Fruit fly (Drosophila melanogaster) whole organism, embryonic: Measurements from ENCODE around the gene Grasp65.

Experiments used
- B-H2 ChIP-seq: fragments of 200-800 bp; sonication (Bioruptor generic); optimal IDR thresholded peaks from 2 replicates; lab custom pipeline; 2018; ENCODE audit warnings: missing biosample characterization, mild to moderate bottlenecking, missing genetic modification characterization
- BEAF-32 ChIP-seq: fragments of 200-800 bp; sonication (Bioruptor generic); optimal IDR thresholded peaks from 3 replicates; lab custom pipeline; 2017; ENCODE audit warnings: missing biosample characterization, missing genetic modification characterization, mild to moderate bottlenecking, moderate library complexity, missing genetic modification reagents
- CG11085 ChIP-seq: fragments of 200-800 bp; sonication (Bioruptor generic); IDR thresholded peaks from 2 replicates; pipeline ENCODE4 v1.3.6; 2022; ENCODE audit warnings: missing biosample characterization, missing genetic modification characterization
- CG11504 ChIP-seq: fragments of 200-800 bp; sonication (Bioruptor generic); optimal IDR thresholded peaks from 3 replicates; lab custom pipeline; 2019; ENCODE audit warnings: missing biosample characterization, mild to moderate bottlenecking, missing genetic modification characterization, moderate library complexity
- CG12659 ChIP-seq: fragments of 200-800 bp; sonication (Bioruptor generic); optimal IDR thresholded peaks from 3 replicates; lab custom pipeline; 2017; ENCODE audit warnings: mild to moderate bottlenecking, missing biosample characterization, missing genetic modification reagents, missing genetic modification characterization
- CG12744 ChIP-seq: fragments of 200-800 bp; sonication (Bioruptor generic); optimal IDR thresholded peaks from 2 replicates; lab custom pipeline; 2016; ENCODE audit warnings: missing biosample characterization, missing genetic modification characterization
- CG13296 ChIP-seq: fragments of 200-800 bp; sonication (Bioruptor generic); optimal IDR thresholded peaks from 3 replicates; lab custom pipeline; 2018; ENCODE audit warnings: missing biosample characterization, mild to moderate bottlenecking, missing genetic modification characterization
- CG13424 ChIP-seq: fragments of 200-800 bp; sonication (Bioruptor generic); optimal IDR thresholded peaks from 2 replicates; lab custom pipeline; 2019; ENCODE audit warnings: missing biosample characterization, mild to moderate bottlenecking, missing genetic modification characterization, moderate library complexity
- CG14710 ChIP-seq: fragments of 200-800 bp; sonication (Bioruptor generic); optimal IDR thresholded peaks from 3 replicates; lab custom pipeline; 2019; ENCODE audit warnings: missing biosample characterization, mild to moderate bottlenecking, missing genetic modification characterization, moderate library complexity
- CG15514 ChIP-seq: fragments of 200-800 bp; sonication (Bioruptor generic); optimal IDR thresholded peaks from 3 replicates; lab custom pipeline; 2017; ENCODE audit warnings: missing biosample characterization, missing genetic modification characterization, mild to moderate bottlenecking, moderate library complexity, missing genetic modification reagents
- CG1602 ChIP-seq: fragments of 200-800 bp; sonication (Bioruptor generic); optimal IDR thresholded peaks from 3 replicates; lab custom pipeline; 2016; ENCODE audit warnings: missing biosample characterization, missing genetic modification characterization
- CG1603 ChIP-seq: fragments of 200-800 bp; sonication (Bioruptor generic); optimal IDR thresholded peaks from 2 replicates; lab custom pipeline; 2019; ENCODE audit warnings: missing biosample characterization, mild to moderate bottlenecking, missing genetic modification characterization, moderate library complexity
- CG16815 ChIP-seq: fragments of 200-800 bp; sonication (Bioruptor generic); optimal IDR thresholded peaks from 3 replicates; lab custom pipeline; 2017; ENCODE audit warnings: missing biosample characterization, mild to moderate bottlenecking, missing genetic modification characterization
- CG4282 ChIP-seq: fragments of 200-800 bp; sonication (Bioruptor generic); optimal IDR thresholded peaks from 2 replicates; lab custom pipeline; 2016; ENCODE audit warnings: missing biosample characterization, missing genetic modification characterization
- CG6683 ChIP-seq: fragments of 200-800 bp; sonication (Bioruptor generic); optimal IDR thresholded peaks from 2 replicates; lab custom pipeline; 2017; ENCODE audit warnings: missing biosample characterization, mild to moderate bottlenecking, missing genetic modification characterization, missing genetic modification reagents
- CG6765 ChIP-seq: fragments of 200-800 bp; sonication (Bioruptor generic); optimal IDR thresholded peaks from 3 replicates; lab custom pipeline; 2017; ENCODE audit warnings: missing biosample characterization, mild to moderate bottlenecking, missing genetic modification characterization
- CG9876 ChIP-seq: fragments of 200-800 bp; sonication (Bioruptor generic); optimal IDR thresholded peaks from 2 replicates; lab custom pipeline; 2016; ENCODE audit warnings: missing biosample characterization, missing genetic modification characterization
- CG9932 ChIP-seq: fragments of 200-800 bp; sonication (Bioruptor generic); IDR thresholded peaks from 2 replicates; pipeline ENCODE4 v1.3.6; 2022; ENCODE audit warnings: missing biosample characterization, missing genetic modification characterization
- D19A ChIP-seq: fragments of 200-800 bp; optimal IDR thresholded peaks from 3 replicates; lab custom pipeline; 2019; ENCODE audit warnings: missing biosample characterization, mild to moderate bottlenecking, missing genetic modification characterization, moderate library complexity
- Dek ChIP-seq: fragments of 200-800 bp; sonication (Bioruptor generic); optimal IDR thresholded peaks from 3 replicates; lab custom pipeline; 2019; ENCODE audit warnings: missing biosample characterization, mild to moderate bottlenecking, missing genetic modification characterization, moderate library complexity
- Doc2 ChIP-seq: fragments of 200-800 bp; sonication (Bioruptor generic); IDR thresholded peaks from 2 replicates; pipeline ENCODE4 v1.3.6; 2022; ENCODE audit warnings: missing biosample characterization, missing genetic modification characterization
- Eip74EF ChIP-seq, 2 experiments: fragments of 200-800 bp in 1 of 2; fragments of >200 bp in 1 of 2; sonication (Bioruptor generic) in 1 of 2; optimal IDR thresholded peaks; 2 replicates each; lab custom pipeline; 2017 to 2019; ENCODE audit warnings: missing biosample characterization in 2 of 2, missing genetic modification characterization in 2 of 2, mild to moderate bottlenecking in 1 of 2, moderate library complexity in 1 of 2
- Ets65A ChIP-seq: fragments of 200-800 bp; sonication (Bioruptor generic); peaks from one replicate; lab custom pipeline; 2016; ENCODE audit warnings: missing biosample characterization, missing genetic modification characterization
- Hand ChIP-seq: fragments of 200-800 bp; sonication (Bioruptor generic); optimal IDR thresholded peaks from 2 replicates; lab custom pipeline; 2017; ENCODE audit warnings: mild to moderate bottlenecking, missing biosample characterization, missing genetic modification reagents, missing genetic modification characterization
- HmgZ ChIP-seq: fragments of 200-800 bp; sonication (Bioruptor generic); optimal IDR thresholded peaks from 2 replicates; lab custom pipeline; 2018; ENCODE audit warnings: missing biosample characterization, mild to moderate bottlenecking, missing genetic modification characterization
- MBD-R2 ChIP-seq: fragments of 200-800 bp; sonication (Bioruptor generic); IDR thresholded peaks from 2 replicates; pipeline ENCODE4 v1.3.6; 2022; ENCODE audit warnings: missing biosample characterization, missing genetic modification characterization
- MESR4 ChIP-seq: fragments of 200-800 bp; sonication (Bioruptor generic); optimal IDR thresholded peaks from 2 replicates; lab custom pipeline; 2018; ENCODE audit warnings: missing biosample characterization, mild to moderate bottlenecking, missing genetic modification characterization, moderate library complexity
- Nf-YB ChIP-seq: fragments of 200-800 bp; sonication (Bioruptor generic); optimal IDR thresholded peaks from 3 replicates; lab custom pipeline; 2019; ENCODE audit warnings: missing biosample characterization, mild to moderate bottlenecking, missing genetic modification characterization, moderate library complexity
- Opbp ChIP-seq: fragments of 200-800 bp; sonication (Bioruptor generic); IDR thresholded peaks from 3 replicates; pipeline ENCODE4 v1.3.6; 2022; ENCODE audit warnings: missing biosample characterization, missing genetic modification characterization; ENCODE audit not compliant: partially characterized antibody
- PHDP ChIP-seq: fragments of 200-800 bp; sonication (Bioruptor generic); optimal IDR thresholded peaks from 3 replicates; lab custom pipeline; 2018; ENCODE audit warnings: missing biosample characterization, mild to moderate bottlenecking, missing genetic modification characterization, moderate library complexity
- Pdp1 ChIP-seq, 2 experiments: fragments of 200-800 bp; sonication (Bioruptor generic); optimal IDR thresholded peaks; 3 replicates each; lab custom pipeline; 2016; ENCODE audit warnings: missing biosample characterization in 2 of 2, missing genetic modification characterization in 2 of 2, mild to moderate bottlenecking in 1 of 2, moderate library complexity in 1 of 2
- Stat92E ChIP-seq, 3 experiments: fragments of >200 bp in 2 of 3; fragments of 200-800 bp in 1 of 3; sonication (Bioruptor generic) in 1 of 3; optimal IDR thresholded peaks; 2 replicates each; lab custom pipeline; 2017 to 2019; ENCODE audit warnings: missing biosample characterization in 3 of 3, missing genetic modification characterization in 3 of 3, mild to moderate bottlenecking in 1 of 3, moderate library complexity in 1 of 3
- ase ChIP-seq: fragments of 200-800 bp; sonication (Bioruptor generic); IDR thresholded peaks from 3 replicates; pipeline ENCODE4 v1.3.6; 2022; ENCODE audit warnings: missing biosample characterization, missing genetic modification characterization
- her ChIP-seq: fragments of 200-800 bp; sonication (Bioruptor generic); optimal IDR thresholded peaks from 2 replicates; lab custom pipeline; 2016; ENCODE audit warnings: missing biosample characterization, missing genetic modification characterization
- insv ChIP-seq, 2 experiments: fragments of 200-800 bp; sonication (Bioruptor generic); optimal IDR thresholded peaks; 3 replicates each; lab custom pipeline; 2016 to 2018; ENCODE audit warnings: missing biosample characterization in 2 of 2, missing genetic modification characterization in 2 of 2
- kah ChIP-seq: fragments of 200-800 bp; sonication (Bioruptor generic); optimal IDR thresholded peaks from 2 replicates; lab custom pipeline; 2018; ENCODE audit warnings: missing biosample characterization, mild to moderate bottlenecking, missing genetic modification characterization
- nom ChIP-seq: fragments of 200-800 bp; sonication (Bioruptor generic); optimal IDR thresholded peaks from 2 replicates; lab custom pipeline; 2017; ENCODE audit warnings: missing biosample characterization, missing genetic modification characterization, mild to moderate bottlenecking, moderate library complexity, missing genetic modification reagents
- oc ChIP-seq: fragments of 200-800 bp; sonication (Bioruptor generic); optimal IDR thresholded peaks from 2 replicates; lab custom pipeline; 2018; ENCODE audit warnings: missing biosample characterization, mild to moderate bottlenecking, missing genetic modification characterization, moderate library complexity
- phol ChIP-seq: fragments of 200-800 bp; sonication (Bioruptor generic); optimal IDR thresholded peaks from 3 replicates; lab custom pipeline; 2018; ENCODE audit warnings: missing biosample characterization, mild to moderate bottlenecking, missing genetic modification characterization, moderate library complexity
- psq ChIP-seq: fragments of 200-800 bp; sonication (Bioruptor generic); optimal IDR thresholded peaks from 2 replicates; lab custom pipeline; 2017; ENCODE audit warnings: missing biosample characterization, missing genetic modification characterization
- ro ChIP-seq: fragments of 200-800 bp; sonication (Bioruptor generic); IDR thresholded peaks from 2 replicates; pipeline ENCODE4 v1.3.6; 2022; ENCODE audit warnings: missing biosample characterization, missing genetic modification characterization
- slbo ChIP-seq: fragments of 200-800 bp; sonication (Bioruptor generic); IDR thresholded peaks from 2 replicates; pipeline ENCODE4 v1.3.6; 2022; ENCODE audit warnings: missing biosample characterization, missing genetic modification characterization
- sob ChIP-seq: fragments of 200-800 bp; sonication (Bioruptor generic); IDR thresholded peaks from 2 replicates; pipeline ENCODE4 v1.3.6; 2022; ENCODE audit warnings: missing biosample characterization, missing genetic modification characterization
- stwl ChIP-seq: fragments of 200-800 bp; sonication (Bioruptor generic); optimal IDR thresholded peaks from 3 replicates; lab custom pipeline; 2018; ENCODE audit warnings: missing biosample characterization, mild to moderate bottlenecking, missing genetic modification characterization, moderate library complexity
- sug ChIP-seq: fragments of 200-800 bp; optimal IDR thresholded peaks from 2 replicates; lab custom pipeline; 2019; ENCODE audit warnings: missing biosample characterization, mild to moderate bottlenecking, missing genetic modification characterization, moderate library complexity
- tap ChIP-seq: fragments of 200-800 bp; optimal IDR thresholded peaks from 3 replicates; lab custom pipeline; 2019; ENCODE audit warnings: missing biosample characterization, mild to moderate bottlenecking, missing genetic modification characterization, moderate library complexity
- ttk ChIP-seq: fragments of 200-800 bp; sonication (Bioruptor generic); IDR thresholded peaks from 2 replicates; pipeline ENCODE4 v2.1.2; 2022; ENCODE audit warnings: missing biosample characterization, missing genetic modification characterization
- vvl ChIP-seq: fragments of 200-800 bp; sonication (Bioruptor generic); IDR thresholded peaks from 2 replicates; pipeline ENCODE4 v1.3.6; 2022; ENCODE audit warnings: missing biosample characterization, missing genetic modification characterization
- wek ChIP-seq: fragments of 200-800 bp; sonication (Bioruptor generic); optimal IDR thresholded peaks from 3 replicates; lab custom pipeline; 2018; ENCODE audit warnings: missing biosample characterization, mild to moderate bottlenecking, missing genetic modification characterization, moderate library complexity

Gene Grasp65

dm6 chr3L:19924771-19925304, at the start of gene Grasp65 (continued):
- TF ChIP-seq sug (tag; lab: Kevin White, UChicago): peak; percentile 27
- TF ChIP-seq MBD-R2: peak; percentile 87
- TF ChIP-seq kah (GFP tag; lab: Kevin White, UChicago): peak; percentile 58
- TF ChIP-seq her (GFP tag; lab: Kevin White, UChicago): peak; percentile 15
- TF ChIP-seq Opbp: peak; percentile 66; the same call in 2 of the 3 replicates
- TF ChIP-seq oc (tag; lab: Kevin White, UChicago): no peak
- TF ChIP-seq Doc2 (GFP tag; lab: Robert Waterston, UW): no peak
- peak; percentile 33 for TF ChIP-seq CG14710 (tag; lab: Kevin White, UChicago)
- TF ChIP-seq phol: peak; percentile 29
- TF ChIP-seq BEAF-32 (GFP tag; lab: Kevin White, UChicago): peak; percentile 5
- TF ChIP-seq Dek (tag; lab: Kevin White, UChicago): peak; percentile 32
- TF ChIP-seq CG13296 (GFP tag; lab: Kevin White, UChicago): peak; percentile 31
- peak; percentile 21 for TF ChIP-seq D19A
- peak; percentile 53 for TF ChIP-seq HmgZ
- TF ChIP-seq CG11504 (tag; lab: Kevin White, UChicago): peak; percentile 36
- peak; percentile 45 for TF ChIP-seq nom (GFP tag; lab: Kevin White, UChicago)
- peak; percentile 38 for TF ChIP-seq CG1603 (tag; lab: Kevin White, UChicago)
- no peak for TF ChIP-seq CG6683
- peak; percentile 26; the same call in 1 of the 2 replicates for TF ChIP-seq slbo (GFP tag; lab: Robert Waterston, UW)
- no peak for TF ChIP-seq psq
- peak; percentile 55 for TF ChIP-seq Nf-YB
- no peak for TF ChIP-seq ttk (GFP tag; lab: Robert Waterston, UW)
- TF ChIP-seq Eip74EF (GFP tag; optimal IDR thresholded peaks at IDR 0.05; lab: Kevin White, UChicago): no peak
- TF ChIP-seq CG9876 (GFP tag; lab: Kevin White, UChicago): no peak
- TF ChIP-seq CG9932 (GFP tag; lab: Robert Waterston, UW): 0 out of 2 replicates have a peak, but pooled peaks have one; percentile 11
- peak; percentile 39 for TF ChIP-seq CG12659
- peak; percentile 63 to 92 for TF ChIP-seq insv (GFP tag; optimal IDR thresholded peaks at IDR 0.05; lab: Kevin White, UChicago)
- no peak for TF ChIP-seq Hand (GFP tag; lab: Kevin White, UChicago)
- peak in 1 of 3 experiments; percentile 6 for TF ChIP-seq Stat92E (GFP tag; optimal IDR thresholded peaks at IDR 0.05; lab: Kevin White, UChicago)
- TF ChIP-seq MESR4: peak; percentile 97
- peak in 1 of 2 experiments; percentile 14 for TF ChIP-seq Pdp1 (GFP tag; optimal IDR thresholded peaks at IDR 0.05; lab: Kevin White, UChicago)
- peak; percentile 33 for TF ChIP-seq CG6765
- peak; percentile 17 for TF ChIP-seq CG13424 (tag; lab: Kevin White, UChicago)
- TF ChIP-seq wek (GFP tag; lab: Kevin White, UChicago): peak; percentile 96
- TF ChIP-seq PHDP (tag; lab: Kevin White, UChicago): peak; percentile 32
- peak; percentile 32 for TF ChIP-seq tap (tag; lab: Kevin White, UChicago)
- TF ChIP-seq CG12744 (GFP tag; lab: Kevin White, UChicago): no peak
- no peak for TF ChIP-seq ro
- peak; percentile 14 for TF ChIP-seq B-H2 (GFP tag; lab: Kevin White, UChicago)
- no peak for TF ChIP-seq vvl (GFP tag; lab: Robert Waterston, UW)
- no peak for TF ChIP-seq CG1602 (GFP tag; lab: Kevin White, UChicago)
- peak; percentile 23 for TF ChIP-seq Ets65A (GFP tag; lab: Kevin White, UChicago)
- TF ChIP-seq sob (GFP tag; lab: Robert Waterston, UW): no peak
- no peak for TF ChIP-seq CG11085 (GFP tag; lab: Robert Waterston, UW)
- TF ChIP-seq CG16815 (GFP tag; lab: Kevin White, UChicago): no peak
- TF ChIP-seq CG4282 (GFP tag; lab: Kevin White, UChicago): no peak
- peak; percentile 39 for TF ChIP-seq CG15514 (GFP tag; lab: Kevin White, UChicago)
- TF ChIP-seq stwl (tag; lab: Kevin White, UChicago): peak; percentile 21
- TF ChIP-seq ase (GFP tag; lab: Robert Waterston, UW): no peak
